Fruit fly (Drosophila melanogaster) whole organism, wandering third instar larva: ENCODE measurements around the gene Nedd4.

Experiments used
- Abd-B ChIP-seq: fragments of >200 bp; optimal IDR thresholded peaks from 2 replicates; lab custom pipeline; 2017; ENCODE audit warnings: missing biosample characterization, missing genetic modification characterization
- CG32264 ChIP-seq: fragments of 200-800 bp; sonication (Bioruptor generic); optimal IDR thresholded peaks from 2 replicates; lab custom pipeline; 2016; ENCODE audit warnings: missing biosample characterization, missing genetic modification characterization
- CG9705 ChIP-seq: fragments of 200-800 bp; sonication (Bioruptor generic); optimal IDR thresholded peaks from 2 replicates; lab custom pipeline; 2018; ENCODE audit warnings: missing biosample characterization, mild to moderate bottlenecking, missing genetic modification characterization
- CrebA ChIP-seq: fragments of 200-800 bp; sonication (Bioruptor generic); optimal IDR thresholded peaks from 2 replicates; lab custom pipeline; 2016; ENCODE audit warnings: missing biosample characterization, mild to moderate bottlenecking, missing genetic modification characterization, borderline replicate concordance
- Dfd ChIP-seq: fragments of >200 bp; optimal IDR thresholded peaks from 2 replicates; lab custom pipeline; 2017; ENCODE audit warnings: missing biosample characterization, missing genetic modification characterization
- Dif ChIP-seq: fragments of 200-275, 200-300 bp; sonication (Bioruptor generic); optimal IDR thresholded peaks from 2 replicates; lab custom pipeline; 2018; ENCODE audit warnings: missing biosample characterization, missing genetic modification characterization; ENCODE audit not compliant: partially characterized antibody
- GATAd ChIP-seq: sonication (Bioruptor generic); optimal IDR thresholded peaks from 2 replicates; lab custom pipeline; 2016; ENCODE audit warnings: missing biosample characterization, missing genetic modification characterization
- HLH106 ChIP-seq: fragments of 200-800 bp; optimal IDR thresholded peaks from 3 replicates; lab custom pipeline; 2019; ENCODE audit warnings: missing biosample characterization, mild to moderate bottlenecking, missing genetic modification characterization, moderate library complexity
- Hnf4 ChIP-seq: fragments of 200-800 bp; sonication (Bioruptor generic); optimal IDR thresholded peaks from 2 replicates; lab custom pipeline; 2016; ENCODE audit warnings: missing biosample characterization, mild to moderate bottlenecking, missing genetic modification characterization
- Hr78 ChIP-seq: fragments of >200 bp; optimal IDR thresholded peaks from 2 replicates; lab custom pipeline; 2017; ENCODE audit warnings: missing biosample characterization, missing genetic modification characterization
- Hr83 ChIP-seq: fragments of 200-300 bp; sonication (Bioruptor generic); optimal IDR thresholded peaks from 2 replicates; lab custom pipeline; 2016; ENCODE audit warnings: missing biosample characterization, mild to moderate bottlenecking, missing genetic modification characterization, moderate library complexity; ENCODE audit not compliant: poor library complexity, severe bottlenecking
- Jra ChIP-seq: sonication (Bioruptor generic); optimal IDR thresholded peaks from 2 replicates; lab custom pipeline; 2016; ENCODE audit warnings: missing biosample characterization, missing genetic modification characterization
- Mio ChIP-seq: sonication (Bioruptor generic); optimal IDR thresholded peaks from 2 replicates; lab custom pipeline; 2016; ENCODE audit warnings: missing biosample characterization, missing genetic modification characterization
- Myc ChIP-seq: fragments of >200 bp; optimal IDR thresholded peaks from 2 replicates; lab custom pipeline; 2017
- N ChIP-seq: fragments of >200 bp; optimal IDR thresholded peaks from 2 replicates; lab custom pipeline; 2018; ENCODE audit warnings: missing biosample characterization, missing external identifiers, missing genetic modification characterization
- OdsH ChIP-seq: fragments of 200-800 bp; sonication (Bioruptor generic); optimal IDR thresholded peaks from 2 replicates; lab custom pipeline; 2016; ENCODE audit warnings: missing biosample characterization, mild to moderate bottlenecking, missing genetic modification characterization
- Rel ChIP-seq, 2 experiments: fragments of 200-800 bp; sonication (Bioruptor generic) in 1 of 2; optimal IDR thresholded peaks; 2 replicates in 1 of 2; 3 replicates in 1 of 2; lab custom pipeline; 2016 to 2019; ENCODE audit warnings: mild to moderate bottlenecking in 2 of 2, missing biosample characterization in 2 of 2, missing genetic modification characterization in 2 of 2, moderate library complexity in 1 of 2
- Sp1 ChIP-seq: fragments of 200-800 bp; sonication (Bioruptor generic); optimal IDR thresholded peaks from 3 replicates; lab custom pipeline; 2019; ENCODE audit warnings: missing biosample characterization, mild to moderate bottlenecking, missing genetic modification characterization, moderate library complexity
- Vsx2 ChIP-seq: fragments of 200-300, 225-300 bp; sonication (Bioruptor generic); optimal IDR thresholded peaks from 2 replicates; lab custom pipeline; 2018; ENCODE audit warnings: missing biosample characterization, missing genetic modification characterization; ENCODE audit not compliant: partially characterized antibody
- br ChIP-seq: fragments of 200-800 bp; sonication (Bioruptor generic); optimal IDR thresholded peaks from 2 replicates; lab custom pipeline; 2016; ENCODE audit warnings: missing biosample characterization, missing genetic modification characterization
- brk ChIP-seq: fragments of 200-800 bp; sonication (Bioruptor generic); optimal IDR thresholded peaks from 2 replicates; lab custom pipeline; 2016; ENCODE audit warnings: missing biosample characterization, mild to moderate bottlenecking, missing genetic modification characterization
- dl ChIP-seq, 2 experiments: fragments of 175-275, 200-275 bp in 1 of 2; fragments of 200-275 bp in 1 of 2; sonication (Bioruptor generic); optimal IDR thresholded peaks; lab custom pipeline; 2018; ENCODE audit warnings: mild to moderate bottlenecking in 2 of 2, missing biosample characterization in 2 of 2, missing genetic modification characterization in 2 of 2, moderate library complexity in 2 of 2; ENCODE audit not compliant: partially characterized antibody in 2 of 2, insufficient read depth in 1 of 2
- dmrt93B ChIP-seq: fragments of 200-800 bp; sonication (Bioruptor generic); optimal IDR thresholded peaks from 2 replicates; lab custom pipeline; 2018; ENCODE audit warnings: missing biosample characterization, mild to moderate bottlenecking, missing genetic modification characterization
- dsf ChIP-seq: sonication (Bioruptor generic); optimal IDR thresholded peaks from 2 replicates; lab custom pipeline; 2016; ENCODE audit warnings: missing biosample characterization, missing genetic modification characterization, borderline replicate concordance
- ey ChIP-seq: fragments of 200-800 bp; sonication (Bioruptor generic); optimal IDR thresholded peaks from 2 replicates; lab custom pipeline; 2016; ENCODE audit warnings: missing biosample characterization, missing genetic modification characterization
- foxo ChIP-seq, 2 experiments: fragments of 200-800 bp; sonication (Bioruptor generic); optimal IDR thresholded peaks; 2 replicates in 1 of 2; 3 replicates in 1 of 2; lab custom pipeline; 2016 to 2017; ENCODE audit warnings: missing biosample characterization in 2 of 2, missing genetic modification characterization in 2 of 2
- fru ChIP-seq: fragments of 200-800 bp; sonication (Bioruptor generic); optimal IDR thresholded peaks from 3 replicates; lab custom pipeline; 2016; ENCODE audit warnings: missing biosample characterization, mild to moderate bottlenecking, missing genetic modification characterization
- h ChIP-seq: fragments of 200-800 bp; sonication (Bioruptor generic); optimal IDR thresholded peaks from 3 replicates; lab custom pipeline; 2016; ENCODE audit warnings: missing biosample characterization, mild to moderate bottlenecking, missing genetic modification characterization
- jim ChIP-seq: fragments of 175-275, 200-325 bp; sonication (Bioruptor generic); optimal IDR thresholded peaks from 2 replicates; lab custom pipeline; 2016; ENCODE audit warnings: missing biosample characterization, mild to moderate bottlenecking, missing genetic modification characterization
- lola ChIP-seq: fragments of >200 bp; optimal IDR thresholded peaks from 2 replicates; lab custom pipeline; 2017; ENCODE audit warnings: missing biosample characterization, missing genetic modification characterization
- pan ChIP-seq: fragments of >200 bp; optimal IDR thresholded peaks from 2 replicates; lab custom pipeline; 2017
- psq ChIP-seq: fragments of 200-800 bp; sonication (Bioruptor generic); optimal IDR thresholded peaks from 3 replicates; lab custom pipeline; 2017; ENCODE audit warnings: missing biosample characterization, mild to moderate bottlenecking, missing genetic modification characterization, moderate library complexity
- rgr ChIP-seq: fragments of 200-800 bp; sonication (Bioruptor generic); optimal IDR thresholded peaks from 3 replicates; lab custom pipeline; 2016; ENCODE audit warnings: missing biosample characterization, mild to moderate bottlenecking, missing genetic modification characterization
- sage ChIP-seq: fragments of 200-800 bp; sonication (Bioruptor generic); optimal IDR thresholded peaks from 2 replicates; lab custom pipeline; 2016; ENCODE audit warnings: missing biosample characterization, mild to moderate bottlenecking, missing genetic modification characterization
- sv ChIP-seq: fragments of 200-800 bp; sonication (Bioruptor generic); optimal IDR thresholded peaks from 3 replicates; lab custom pipeline; 2016; ENCODE audit warnings: missing biosample characterization, missing genetic modification characterization
- tai ChIP-seq: sonication (Bioruptor generic); optimal IDR thresholded peaks from 2 replicates; lab custom pipeline; 2016; ENCODE audit warnings: missing biosample characterization, missing genetic modification characterization
- usp ChIP-seq: fragments of >200 bp; optimal IDR thresholded peaks from 2 replicates; lab custom pipeline; 2017; ENCODE audit warnings: missing biosample characterization, missing genetic modification characterization
- woc ChIP-seq: sonication (Bioruptor generic); optimal IDR thresholded peaks from 2 replicates; lab custom pipeline; 2016; ENCODE audit warnings: missing biosample characterization, mild to moderate bottlenecking, missing genetic modification characterization

Gene Nedd4

dm6 chr3L:17576886-17577271 lies 47.0 kb downstream of the Nedd4 start:
- TF ChIP-seq Vsx2 (no peak), Hnf4 (no peak), brk (GFP tag; lab: Kevin White, UChicago) (no peak), CrebA (GFP tag; lab: Kevin White, UChicago) (no peak), woc (GFP tag; lab: Kevin White, UChicago) (peak; percentile 27), Rel (GFP tag; optimal IDR thresholded peaks at IDR 0.05; lab: Kevin White, UChicago) (no peak), Rel (tag; optimal IDR thresholded peaks at IDR 0.05; lab: Kevin White, UChicago) (no peak), Abd-B (GFP tag; lab: Kevin White, UChicago) (no peak), h (GFP tag; lab: Kevin White, UChicago) (no peak), CG9705 (GFP tag; lab: Kevin White, UChicago) (no peak), Mio (GFP tag; lab: Kevin White, UChicago) (no peak), dl (GFP tag; optimal IDR thresholded peaks at IDR 0.05; lab: Kevin White, UChicago; ENCODE audit: insufficient read depth in 1 of 2, partially characterized antibody in 2 of 2) (no peak), usp (no peak), sv (no peak), Dfd (GFP tag; lab: Kevin White, UChicago) (no peak), psq (GFP tag; lab: Kevin White, UChicago) (no peak), ey (GFP tag; lab: Kevin White, UChicago) (no peak), Dif (GFP tag; lab: Kevin White, UChicago) (no peak), foxo (GFP tag; optimal IDR thresholded peaks at IDR 0.05; lab: Kevin White, UChicago) (peak in 1 of 2 experiments; percentile 39), Jra (no peak), Hr83 (no peak), tai (GFP tag; lab: Kevin White, UChicago) (no peak), HLH106 (tag; lab: Kevin White, UChicago) (peak; percentile 26), CG32264 (GFP tag; lab: Kevin White, UChicago) (no peak), OdsH (GFP tag; lab: Kevin White, UChicago) (peak; percentile 7), sage (no peak), jim (GFP tag; lab: Kevin White, UChicago) (no peak), br (GFP tag; lab: Kevin White, UChicago) (no peak), fru (no peak), dsf (no peak), Myc (lab: Kevin White, UChicago) (no peak), Hr78 (GFP tag; lab: Kevin White, UChicago) (no peak), rgr (peak; percentile 26), N (GFP tag; lab: Kevin White, UChicago) (no peak), lola (GFP tag; lab: Kevin White, UChicago) (no peak), Sp1 (GFP tag; lab: Kevin White, UChicago) (peak; percentile 3), pan (no peak), dmrt93B (GFP tag; lab: Kevin White, UChicago) (no peak), GATAd (GFP tag; lab: Kevin White, UChicago) (no peak)
- TF ChIP-seq, all 38 proteins: peak for 6

DNA sequence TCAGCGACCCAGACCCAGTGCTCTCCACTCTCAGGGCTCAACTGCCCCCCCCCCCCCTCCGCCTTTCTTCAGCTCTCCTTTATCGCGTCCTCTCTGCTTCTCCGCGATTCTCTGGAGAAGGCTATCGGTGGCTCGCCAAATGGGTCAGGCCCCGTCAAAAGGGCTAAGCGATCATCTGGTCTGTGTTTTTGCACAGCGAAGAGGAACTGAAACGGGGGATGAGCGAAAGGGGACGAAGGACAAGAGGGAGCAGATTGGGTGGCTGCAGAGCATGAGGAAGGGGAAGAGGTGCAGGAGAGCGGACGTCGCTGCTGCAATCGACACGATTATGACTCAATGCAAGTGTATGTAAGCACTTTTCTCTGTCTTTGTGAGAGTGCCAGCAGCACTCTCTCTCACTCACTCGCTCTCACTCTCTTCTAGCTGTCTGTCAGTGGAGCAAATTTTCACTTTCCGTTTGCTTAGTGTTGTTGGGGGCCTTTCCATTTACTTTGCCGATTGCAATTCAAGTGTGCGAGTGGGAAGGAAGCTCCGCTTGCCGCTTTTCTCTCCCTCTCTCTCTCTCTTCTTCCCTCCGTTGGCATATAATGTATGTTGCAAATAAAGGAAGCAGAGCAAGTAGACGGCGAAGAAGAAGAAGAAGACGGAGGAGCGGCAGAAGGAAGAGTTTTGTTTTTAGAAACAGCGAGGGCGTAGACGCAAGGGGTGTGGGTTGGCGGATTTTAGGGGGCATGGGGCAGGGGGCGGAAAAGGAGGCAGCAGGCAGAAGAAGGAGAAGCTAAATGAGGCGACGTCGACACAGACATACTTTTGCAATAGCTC lies 47.9 kb downstream of the Nedd4 start:
- TF ChIP-seq tai (GFP tag; lab: Kevin White, UChicago) (peak; percentile 26), Jra (peak; percentile 96), br (GFP tag; lab: Kevin White, UChicago) (peak; percentile 79), pan (no peak), Hr83 (peak; percentile 52), OdsH (GFP tag; lab: Kevin White, UChicago) (no peak), GATAd (GFP tag; lab: Kevin White, UChicago) (no peak), CG9705 (GFP tag; lab: Kevin White, UChicago) (no peak), Hr78 (GFP tag; lab: Kevin White, UChicago) (no peak), usp (no peak), Dif (GFP tag; lab: Kevin White, UChicago) (peak; percentile 96), lola (GFP tag; lab: Kevin White, UChicago) (no peak), psq (GFP tag; lab: Kevin White, UChicago) (peak; percentile 84), Abd-B (GFP tag; lab: Kevin White, UChicago) (no peak), Hnf4 (peak; percentile 32), Sp1 (GFP tag; lab: Kevin White, UChicago) (no peak), jim (GFP tag; lab: Kevin White, UChicago) (no peak), CrebA (GFP tag; lab: Kevin White, UChicago) (peak; percentile 92), sv (no peak), Myc (lab: Kevin White, UChicago) (no peak), CG32264 (GFP tag; lab: Kevin White, UChicago) (peak; percentile 5), h (GFP tag; lab: Kevin White, UChicago) (peak; percentile 86), Rel (GFP tag; optimal IDR thresholded peaks at IDR 0.05; lab: Kevin White, UChicago) (peak; percentile 33), Rel (tag; optimal IDR thresholded peaks at IDR 0.05; lab: Kevin White, UChicago) (peak; percentile 79), Dfd (GFP tag; lab: Kevin White, UChicago) (no peak), rgr (no peak), woc (GFP tag; lab: Kevin White, UChicago) (peak; percentile 27), dl (GFP tag; optimal IDR thresholded peaks at IDR 0.05; lab: Kevin White, UChicago; ENCODE audit: insufficient read depth in 1 of 2, partially characterized antibody in 2 of 2) (peak; percentile 93 to 96), sage (no peak), ey (GFP tag; lab: Kevin White, UChicago) (no peak), fru (peak; percentile 98), Vsx2 (peak; percentile 91), HLH106 (tag; lab: Kevin White, UChicago) (no peak), N (GFP tag; lab: Kevin White, UChicago) (peak; percentile 77), brk (GFP tag; lab: Kevin White, UChicago) (no peak), dmrt93B (GFP tag; lab: Kevin White, UChicago) (no peak), foxo (GFP tag; optimal IDR thresholded peaks at IDR 0.05; lab: Kevin White, UChicago) (peak in 1 of 2 experiments; percentile 11), dsf (no peak), Mio (GFP tag; lab: Kevin White, UChicago) (no peak)
